Worm (Caenorhabditis elegans) whole organism, L1 larva: ENCODE measurements around the gene fbxc-26.

ENCODE experiments used
- C04F5.9 ChIP-seq: sonication (generic microtip); optimal IDR thresholded peaks from 2 replicates; lab custom pipeline; 2016; ENCODE audit warnings: missing genetic modification characterization, missing compliant biosample characterization
- C16A3.4 ChIP-seq: fragments of 150-350 bp; optimal IDR thresholded peaks from 2 replicates; lab custom pipeline; 2014; ENCODE audit warnings: missing biosample characterization, missing genetic modification characterization
- alr-1 ChIP-seq: fragments of 200-800 bp; sonication (Bioruptor generic); optimal IDR thresholded peaks from 2 replicates; lab custom pipeline; 2018; ENCODE audit warnings: borderline replicate concordance, mild to moderate bottlenecking, missing genetic modification characterization, missing compliant biosample characterization
- aly-2 ChIP-seq: fragments of 150-350 bp; optimal IDR thresholded peaks from 2 replicates; lab custom pipeline; 2014; ENCODE audit warnings: missing biosample characterization, missing genetic modification characterization
- ceh-88 ChIP-seq: fragments of 200-800 bp; sonication (Bioruptor generic); IDR thresholded peaks from 2 replicates; pipeline ENCODE4 v1.3.6; 2022; ENCODE audit warnings: missing genetic modification characterization, missing compliant biosample characterization
- ceh-90 ChIP-seq: sonication (generic microtip); optimal IDR thresholded peaks from 2 replicates; lab custom pipeline; 2016; ENCODE audit warnings: missing genetic modification characterization, missing compliant biosample characterization
- ces-1 ChIP-seq: fragments of 150-350 bp; optimal IDR thresholded peaks from 2 replicates; lab custom pipeline; 2014; ENCODE audit warnings: missing biosample characterization, missing genetic modification reagents, missing genetic modification characterization
- dpl-1 ChIP-seq, 3 experiments: fragments of 150-350 bp in 2 of 3; sonication (generic microtip) in 1 of 3; optimal IDR thresholded peaks; 2 replicates each; lab custom pipeline; 2014 to 2017; ENCODE audit warnings: missing biosample characterization in 3 of 3, missing genetic modification characterization in 3 of 3, missing genetic modification reagents in 3 of 3
- dsc-1 ChIP-seq: sonication (generic microtip); optimal IDR thresholded peaks from 2 replicates; lab custom pipeline; 2016; ENCODE audit warnings: mild to moderate bottlenecking, missing genetic modification characterization, missing compliant biosample characterization
- efl-3 ChIP-seq: fragments of 200-800 bp; sonication (Bioruptor generic); optimal IDR thresholded peaks from 2 replicates; lab custom pipeline; 2018; ENCODE audit warnings: mild to moderate bottlenecking, missing genetic modification characterization, missing compliant biosample characterization
- hlh-4 ChIP-seq: sonication (generic microtip); optimal IDR thresholded peaks from 2 replicates; lab custom pipeline; 2016; ENCODE audit warnings: mild to moderate bottlenecking, missing genetic modification characterization, missing compliant biosample characterization
- hpl-2 ChIP-seq: fragments of 150-350 bp; optimal IDR thresholded peaks from 2 replicates; lab custom pipeline; 2014; ENCODE audit warnings: missing biosample characterization, missing genetic modification reagents, missing genetic modification characterization
- irx-1 ChIP-seq: sonication (generic microtip); optimal IDR thresholded peaks from 2 replicates; lab custom pipeline; 2016; ENCODE audit warnings: missing genetic modification characterization, missing compliant biosample characterization
- isw-1 ChIP-seq: fragments of 200-800 bp; sonication (Bioruptor generic); IDR thresholded peaks from 2 replicates; pipeline ENCODE4 v1.3.6; 2022; ENCODE audit warnings: missing genetic modification characterization, missing compliant biosample characterization
- jun-1 ChIP-seq: fragments of 150-350 bp; optimal IDR thresholded peaks from 2 replicates; lab custom pipeline; 2014; ENCODE audit warnings: missing biosample characterization, missing genetic modification reagents, missing genetic modification characterization
- lin-14 ChIP-seq: fragments of 200-800 bp; sonication (Bioruptor generic); optimal IDR thresholded peaks from 2 replicates; lab custom pipeline; 2018; ENCODE audit warnings: mild to moderate bottlenecking, missing genetic modification characterization, moderate library complexity, missing compliant biosample characterization
- lin-35 ChIP-seq, 2 experiments: fragments of 150-350 bp; optimal IDR thresholded peaks; 2 replicates each; lab custom pipeline; 2014; ENCODE audit warnings: missing biosample characterization in 2 of 2, missing genetic modification characterization in 2 of 2, missing genetic modification reagents in 2 of 2
- lir-3 ChIP-seq: sonication (generic microtip); optimal IDR thresholded peaks from 2 replicates; lab custom pipeline; 2016; ENCODE audit warnings: mild to moderate bottlenecking, missing genetic modification characterization, moderate library complexity, missing compliant biosample characterization; ENCODE audit not compliant: poor library complexity
- mep-1 ChIP-seq: fragments of 150-350 bp; optimal IDR thresholded peaks from 2 replicates; lab custom pipeline; 2014; ENCODE audit warnings: missing biosample characterization, missing genetic modification characterization
- nhr-11 ChIP-seq: fragments of 150-350 bp; optimal IDR thresholded peaks from 2 replicates; lab custom pipeline; 2014; ENCODE audit warnings: missing biosample characterization, missing genetic modification characterization
- nhr-12 ChIP-seq: sonication (generic microtip); optimal IDR thresholded peaks from 2 replicates; lab custom pipeline; 2017; ENCODE audit warnings: missing biosample characterization, missing genetic modification characterization
- nhr-19 ChIP-seq: fragments of 200-800 bp; sonication (Bioruptor generic); conservative IDR thresholded peaks from 2 replicates; pipeline ENCODE4 v1.3.6; 2022; ENCODE audit warnings: missing genetic modification characterization, missing compliant biosample characterization
- nhr-237 ChIP-seq: fragments of 150-350 bp; optimal IDR thresholded peaks from 2 replicates; lab custom pipeline; 2014; ENCODE audit warnings: missing biosample characterization, missing genetic modification characterization
- nhr-28 ChIP-seq: fragments of 150-350 bp; optimal IDR thresholded peaks from 2 replicates; lab custom pipeline; 2014; ENCODE audit warnings: missing biosample characterization, missing genetic modification characterization
- nhr-71 ChIP-seq: sonication (generic microtip); optimal IDR thresholded peaks from 2 replicates; lab custom pipeline; 2016; ENCODE audit warnings: mild to moderate bottlenecking, missing genetic modification characterization, moderate library complexity, missing compliant biosample characterization
- nhr-76 ChIP-seq: sonication (generic microtip); optimal IDR thresholded peaks from 2 replicates; lab custom pipeline; 2017; ENCODE audit warnings: missing biosample characterization, missing genetic modification characterization
- nhr-77 ChIP-seq: fragments of 150-350 bp; optimal IDR thresholded peaks from 2 replicates; lab custom pipeline; 2014; ENCODE audit warnings: missing biosample characterization, missing genetic modification characterization
- nhr-90 ChIP-seq: sonication (generic microtip); optimal IDR thresholded peaks from 2 replicates; lab custom pipeline; 2016; ENCODE audit warnings: mild to moderate bottlenecking, missing genetic modification characterization, missing compliant biosample characterization; ENCODE audit not compliant: poor library complexity
- pag-3 ChIP-seq: sonication (generic microtip); optimal IDR thresholded peaks from 2 replicates; lab custom pipeline; 2017; ENCODE audit warnings: missing genetic modification characterization, mild to moderate bottlenecking, missing compliant biosample characterization, antibody characterized with exemption, borderline replicate concordance; ENCODE audit not compliant: insufficient read depth
- pax-3 ChIP-seq: fragments of 200-800 bp; sonication (Bioruptor generic); optimal IDR thresholded peaks from 2 replicates; lab custom pipeline; 2018; ENCODE audit warnings: mild to moderate bottlenecking, missing genetic modification characterization, moderate library complexity, missing compliant biosample characterization
- pqm-1 ChIP-seq: sonication (generic microtip); optimal IDR thresholded peaks from 3 replicates; lab custom pipeline; 2017; ENCODE audit warnings: missing biosample characterization, missing genetic modification characterization
- rnt-1 ChIP-seq: sonication (generic microtip); optimal IDR thresholded peaks from 2 replicates; lab custom pipeline; 2016; ENCODE audit warnings: mild to moderate bottlenecking, missing genetic modification characterization, moderate library complexity, missing compliant biosample characterization
- skn-1 ChIP-seq: fragments of 150-350 bp; optimal IDR thresholded peaks from 2 replicates; lab custom pipeline; 2014; ENCODE audit warnings: missing biosample characterization, missing genetic modification characterization
- sup-37 ChIP-seq: fragments of 200-800 bp; sonication (Bioruptor generic); optimal IDR thresholded peaks from 2 replicates; lab custom pipeline; 2018; ENCODE audit warnings: mild to moderate bottlenecking, missing genetic modification characterization, missing compliant biosample characterization
- tbx-2 ChIP-seq: sonication (generic microtip); optimal IDR thresholded peaks from 2 replicates; lab custom pipeline; 2016; ENCODE audit warnings: missing genetic modification characterization, missing compliant biosample characterization
- unc-98 ChIP-seq: fragments of 200-800 bp; sonication (Bioruptor generic); IDR thresholded peaks from 2 replicates; pipeline ENCODE4 v1.3.6; 2022; ENCODE audit warnings: missing genetic modification characterization, missing compliant biosample characterization
- zip-4 ChIP-seq: fragments of 200-800 bp; sonication (Bioruptor generic); optimal IDR thresholded peaks from 2 replicates; lab custom pipeline; 2018; ENCODE audit warnings: mild to moderate bottlenecking, missing genetic modification characterization, moderate library complexity, missing compliant biosample characterization

The fbxc-26 gene

ce11 chrII:1654917-1655316, 39.5 kb downstream of the fbxc-26 start, which contains the start of gene btb-12:
Gene btb-12 (plus strand): TSS chrII:1655217.
- TF ChIP-seq jun-1 (tag; lab: Kevin White, UChicago) (no peak), pag-3 (tag; lab: Kevin White, UChicago) (no peak), lin-35 (GFP tag; optimal IDR thresholded peaks at IDR 0.05; lab: Kevin White, UChicago) (no peak), alr-1 (tag; lab: Kevin White, UChicago) (no peak), ces-1 (GFP tag; lab: Kevin White, UChicago) (no peak)

ce11 chrII:1653397-1653796, 41.0 kb downstream of the fbxc-26 start, which contains the start of gene fbxb-15:
Gene fbxb-15 (minus strand): TSS chrII:1653497.
- TF ChIP-seq nhr-77 (tag; lab: Kevin White, UChicago) (no peak), nhr-71 (no peak), pqm-1 (no peak), dpl-1 (GFP tag; optimal IDR thresholded peaks at IDR 0.05; lab: Kevin White, UChicago) (no peak), nhr-11 (tag; lab: Kevin White, UChicago) (no peak), lin-14 (GFP tag; lab: Kevin White, UChicago) (no peak), alr-1 (tag; lab: Kevin White, UChicago) (no peak), pax-3 (no peak), unc-98 (GFP tag; lab: Robert Waterston, UW) (no peak), sup-37 (GFP tag; lab: Kevin White, UChicago) (no peak), aly-2 (tag; lab: Kevin White, UChicago) (no peak), skn-1 (no peak), C16A3.4 (tag; lab: Kevin White, UChicago) (no peak), hlh-4 (tag; lab: Kevin White, UChicago) (no peak), irx-1 (no peak)

- no peak for TF ChIP-seq C16A3.4 (tag; lab: Kevin White, UChicago)
Observed at ce11 chrII:1651804-1652203, 42.6 kb downstream of the fbxc-26 start, which contains the start of gene fbxb-16. Gene fbxb-16 (minus strand): TSS chrII:1651904.

DNA sequence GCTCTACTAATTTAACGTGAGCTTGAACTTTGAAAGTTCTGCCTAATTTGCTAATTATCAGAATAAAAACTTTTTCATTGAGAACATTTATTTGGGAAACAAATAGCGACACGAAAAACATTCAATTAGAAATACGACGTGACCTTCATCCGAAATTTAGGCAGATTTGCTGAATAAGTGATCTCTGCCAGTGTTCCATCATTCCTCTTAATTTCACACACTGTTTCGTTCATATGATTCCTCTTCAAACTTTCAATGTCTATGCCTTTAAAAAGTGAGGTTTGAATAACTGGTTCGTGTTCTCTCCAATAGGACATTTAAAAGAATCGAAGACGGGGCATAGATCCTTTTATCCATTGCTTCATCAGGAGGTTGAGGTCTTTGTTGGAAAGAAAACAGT, 43.9 kb downstream of the fbxc-26 start, which contains the start of gene fbxb-20:
fbxb-20 (minus strand) TSS at position 101 of the 400 bp plus-strand sequence.
- TF ChIP-seq aly-2 (tag; lab: Kevin White, UChicago) (no peak), ceh-90 (tag; lab: Kevin White, UChicago) (no peak)
- TF ChIP-seq, all 84 proteins: peak for 0

DNA sequence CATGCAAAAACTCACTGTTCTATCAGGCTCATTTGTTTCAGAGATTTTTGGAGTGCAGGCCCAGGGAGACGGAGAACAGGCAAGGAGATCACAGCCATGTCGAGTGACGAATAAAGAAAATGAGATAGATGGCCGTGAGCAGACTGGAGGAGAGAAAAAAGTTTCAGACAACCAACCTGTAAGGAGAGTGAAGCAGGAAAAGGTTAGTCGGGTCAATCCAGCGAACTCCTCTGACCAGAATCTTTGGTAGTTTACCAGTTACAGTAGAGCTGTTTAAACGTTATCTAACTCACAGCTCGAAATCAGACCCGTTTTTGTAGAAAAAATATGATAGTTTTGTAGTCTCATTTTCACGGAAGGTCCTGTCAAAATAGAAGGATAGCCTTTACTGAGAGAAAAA, 45.7 kb downstream of the fbxc-26 start, which contains the start of gene fbxb-21:
fbxb-21 (minus strand) TSS at position 101 of the 400 bp plus-strand sequence.
- TF ChIP-seq pag-3 (tag; lab: Kevin White, UChicago) = no peak
- TF ChIP-seq lir-3 (tag; lab: Kevin White, UChicago) = no peak
- no peak for TF ChIP-seq C04F5.9 (tag; lab: Kevin White, UChicago)
- TF ChIP-seq mep-1 = no peak
- no peak for TF ChIP-seq isw-1 (GFP tag; lab: Robert Waterston, UW)
- TF ChIP-seq ceh-88 (GFP tag; lab: Robert Waterston, UW) = no peak

ce11 chrII:1646199-1646598, 48.2 kb downstream of the fbxc-26 start, which contains the start of gene ZC204.17:
Gene ZC204.17 (minus strand): TSS chrII:1646299.
- TF ChIP-seq nhr-19 (GFP tag; lab: Robert Waterston, UW) (no peak), pqm-1 (no peak), rnt-1 (tag; lab: Kevin White, UChicago) (no peak), efl-3 (GFP tag; lab: Kevin White, UChicago) (no peak), tbx-2 (tag; lab: Kevin White, UChicago) (no peak), nhr-90 (tag; lab: Kevin White, UChicago) (no peak), nhr-12 (no peak), dsc-1 (no peak), irx-1 (no peak), hpl-2 (GFP tag; lab: Kevin White, UChicago) (no peak), zip-4 (GFP tag; lab: Kevin White, UChicago) (no peak), unc-98 (GFP tag; lab: Robert Waterston, UW) (no peak), nhr-237 (tag; lab: Kevin White, UChicago) (no peak), aly-2 (tag; lab: Kevin White, UChicago) (no peak), nhr-76 (tag; lab: Kevin White, UChicago) (no peak), nhr-28 (no peak)
- TF ChIP-seq, all 84 proteins: peak for 0
